Worm (Caenorhabditis elegans): Measurements from ENCODE around the gene lgc-36.
"Not testable (repeated sequence)": the region's sequence is repeated elsewhere in the genome, so short reads cannot be mapped to it uniquely, and the experiment has no call there.

The lgc-36 gene

DNA sequence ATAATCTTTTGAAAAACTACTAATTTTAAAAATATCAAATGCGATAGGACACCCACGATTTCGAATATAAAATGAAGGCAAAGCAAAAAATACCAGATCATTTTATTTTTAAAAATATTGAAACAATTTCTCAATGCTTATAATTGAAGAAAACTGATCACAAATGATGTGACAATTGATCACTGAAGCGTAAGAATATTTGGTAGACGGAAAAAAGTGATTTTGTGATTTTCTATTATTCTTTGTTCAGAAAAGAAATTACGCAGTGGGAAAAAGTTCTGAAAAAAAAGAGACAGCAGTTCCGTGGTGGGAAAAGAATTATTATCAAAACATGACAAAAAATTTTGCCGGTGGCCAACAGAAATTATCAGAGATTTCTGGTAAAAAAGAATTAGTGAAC lies 39.8 kb upstream of the lgc-36 start, which contains the start of gene T03F7.5:
TSS of gene T03F7.5 (minus strand) at position 101 of the 400 bp plus-strand sequence.
- TF ChIP-seq F55B11.4 (tag; optimal IDR thresholded peaks at IDR 0.05; ENCODE audit: borderline replicate concordance, insufficient read depth), result no peak

DNA sequence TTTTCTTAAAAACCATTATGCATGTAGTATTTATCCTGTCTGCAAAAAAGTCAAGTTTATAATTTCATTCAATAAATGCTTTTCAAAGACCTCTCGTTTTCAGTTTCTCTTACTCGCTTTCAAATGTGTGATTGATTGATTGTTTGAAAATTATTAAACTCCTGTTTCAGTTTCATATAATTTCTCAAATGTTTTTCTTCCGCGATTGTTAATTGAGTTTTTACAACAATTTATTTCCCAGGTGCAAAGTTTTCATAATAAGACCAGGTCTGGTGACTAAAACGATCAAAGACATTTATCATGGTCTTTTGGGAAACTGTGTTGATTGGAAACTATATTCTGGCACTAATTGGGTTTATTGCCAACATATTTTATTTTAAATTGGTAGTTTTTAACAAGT lies 35.6 kb upstream of the lgc-36 start, which contains the start of gene T03F7.6:
TSS of gene T03F7.6 (plus strand) at position 301 of the 400 bp plus-strand sequence.
- TF ChIP-seq F23B12.7 (tag; optimal IDR thresholded peaks at IDR 0.05; ENCODE audit: insufficient read depth), result no peak
- TF ChIP-seq K12H6.12 (tag; optimal IDR thresholded peaks at IDR 0.05), result no peak
- no peak for TF ChIP-seq madf-10 (tag; optimal IDR thresholded peaks at IDR 0.05)
- TF ChIP-seq sea-2 (GFP tag; IDR thresholded peaks at IDR 0.05), result no peak

DNA sequence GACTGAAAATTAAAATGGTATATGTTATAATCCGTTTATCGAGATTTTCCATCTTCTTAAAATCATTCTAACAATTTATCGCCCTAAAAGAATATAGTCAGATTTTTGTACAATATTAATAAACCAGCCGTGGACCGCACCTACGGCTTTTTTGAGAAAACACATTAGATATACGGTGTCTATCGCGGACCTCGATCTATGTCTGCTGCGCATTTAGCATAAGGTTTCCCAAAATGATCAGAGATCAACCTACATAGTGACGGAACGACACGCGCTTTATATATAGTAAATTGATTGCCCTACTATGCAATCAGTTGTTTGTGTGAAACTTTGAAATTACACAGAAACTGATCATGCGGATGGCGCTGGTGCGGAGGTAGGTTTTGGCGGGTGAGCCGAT lies 33.9 kb upstream of the lgc-36 start:
- no peak for TF ChIP-seq gei-17 (GFP tag; optimal IDR thresholded peaks at IDR 0.05)
- TF ChIP-seq B0336.3 (GFP tag; IDR thresholded peaks at IDR 0.05), result no peak
- peak; percentile 3 for TF ChIP-seq snpc-4 (GFP tag; optimal IDR thresholded peaks at IDR 0.05)
- TF ChIP-seq snpc-4 (tag; optimal IDR thresholded peaks at IDR 0.05), result peak in 2 of 4 experiments; percentile 68 to 86
- peak; percentile 24 for TF ChIP-seq snpc-1.1 (tag; optimal IDR thresholded peaks at IDR 0.05; ENCODE audit: insufficient read depth)
- TF ChIP-seq let-607 (tag; optimal IDR thresholded peaks at IDR 0.05), result no peak
- TF ChIP-seq bed-1 (GFP tag; IDR thresholded peaks at IDR 0.05), result no peak
- no peak for TF ChIP-seq akir-1 (GFP tag; optimal IDR thresholded peaks at IDR 0.05)

DNA sequence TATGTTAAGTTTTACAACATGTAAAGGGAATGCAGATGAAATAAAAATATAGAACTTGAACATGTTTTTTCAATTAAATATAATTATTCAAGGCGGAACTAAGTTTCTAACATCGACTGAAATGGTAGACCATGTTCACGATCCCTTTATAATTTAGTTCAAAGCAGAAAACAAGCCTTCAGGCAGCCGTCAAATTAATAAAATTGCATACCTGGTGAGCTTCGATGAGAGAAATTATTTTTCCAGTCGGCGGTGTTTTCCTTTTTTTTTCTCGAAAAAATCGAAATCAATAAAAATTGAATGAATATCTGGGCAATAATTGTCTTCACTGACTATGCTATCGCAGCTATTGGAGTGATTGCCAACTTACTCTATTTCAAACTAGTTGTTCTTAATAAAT lies 32.1 kb upstream of the lgc-36 start, which contains the start of gene C03E10.1:
TSS of gene C03E10.1 (plus strand) at position 301 of the 400 bp plus-strand sequence.
- TF ChIP-seq dpl-1 (GFP tag; optimal IDR thresholded peaks at IDR 0.05), result no peak
- TF ChIP-seq ZK185.1 (tag; optimal IDR thresholded peaks at IDR 0.05; ENCODE audit: poor library complexity, severe bottlenecking), result no peak
- no peak for TF ChIP-seq bed-1 (GFP tag; IDR thresholded peaks at IDR 0.05)
- no peak for TF ChIP-seq F55B11.4 (tag; optimal IDR thresholded peaks at IDR 0.05; ENCODE audit: borderline replicate concordance, insufficient read depth)
- TF ChIP-seq attf-3 (GFP tag; conservative IDR thresholded peaks at IDR 0.05), result no peak
- TF ChIP-seq dox-1 (GFP tag; IDR thresholded peaks at IDR 0.05), result no peak
- no peak for TF ChIP-seq him-1 (tag; optimal IDR thresholded peaks at IDR 0.05)
- TF ChIP-seq hmg-20 (GFP tag; IDR thresholded peaks at IDR 0.05), result no peak
- TF ChIP-seq hlh-12 (tag; optimal IDR thresholded peaks at IDR 0.05), result no peak
- TF ChIP-seq hrde-1 (tag; optimal IDR thresholded peaks at IDR 0.05; ENCODE audit: borderline replicate concordance), result no peak
- TF ChIP-seq nhr-80 (tag; optimal IDR thresholded peaks at IDR 0.05), result no peak
- no peak for TF ChIP-seq madf-10 (tag; optimal IDR thresholded peaks at IDR 0.05)
- no peak for TF ChIP-seq F57A8.1 (GFP tag; optimal IDR thresholded peaks at IDR 0.05)
- no peak for TF ChIP-seq lir-1 (GFP tag; conservative IDR thresholded peaks at IDR 0.05)
- TF ChIP-seq tbp1 (GFP tag; optimal IDR thresholded peaks at IDR 0.05), result no peak
- no peak for TF ChIP-seq lin-26 (GFP tag; IDR thresholded peaks at IDR 0.05)
- no peak for TF ChIP-seq xnd-1 (tag; optimal IDR thresholded peaks at IDR 0.05)
- no peak for TF ChIP-seq ets-4 (GFP tag; optimal IDR thresholded peaks at IDR 0.05)

DNA sequence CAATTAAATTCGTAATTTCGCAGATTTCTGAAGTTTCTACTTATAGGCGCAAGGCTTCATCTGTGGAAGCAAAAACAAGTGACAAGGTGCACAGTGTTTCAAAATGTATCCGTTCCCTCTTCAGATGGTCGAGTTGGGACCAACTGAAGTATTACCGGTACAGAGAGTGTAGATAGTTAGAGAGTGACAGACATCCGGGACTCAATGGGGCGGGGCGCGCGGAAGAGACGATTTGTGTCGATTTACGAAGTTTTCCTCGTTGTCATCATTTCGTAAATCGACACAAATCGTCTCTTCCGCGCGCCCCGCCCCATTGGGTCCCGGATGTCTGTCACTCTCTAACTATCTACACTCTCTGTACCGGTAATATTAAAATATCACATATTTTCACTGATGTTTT lies 27.3 kb upstream of the lgc-36 start, which contains the start of gene C03E10.3:
TSS of gene C03E10.3 (plus strand) at position 301 of the 400 bp plus-strand sequence.
- not testable (repeated sequence) for TF ChIP-seq F57A8.1 (GFP tag; optimal IDR thresholded peaks at IDR 0.05); hrde-1 (tag; optimal IDR thresholded peaks at IDR 0.05; ENCODE audit: borderline replicate concordance); nhr-120 (GFP tag; IDR thresholded peaks at IDR 0.05)

DNA sequence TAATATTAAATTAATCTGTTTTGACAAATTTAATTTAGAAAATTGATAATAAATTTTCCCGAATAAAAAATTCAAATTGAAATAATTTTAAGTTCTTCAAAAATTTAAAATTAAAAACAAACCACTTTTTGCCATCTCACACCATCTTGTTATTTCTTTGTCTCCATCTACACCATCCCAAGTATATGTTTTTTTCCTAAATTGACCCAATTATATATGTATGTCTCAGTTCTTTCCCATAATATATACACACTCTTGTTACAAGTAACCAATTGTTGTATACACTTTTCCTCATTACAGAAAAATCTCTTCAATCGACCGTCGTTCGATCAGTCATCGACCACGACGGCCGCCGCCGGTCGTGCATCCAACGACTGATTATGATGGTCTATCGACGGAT lies 23.5 kb upstream of the lgc-36 start, which contains the start of gene gly-20:
TSS of gene gly-20 (plus strand) at position 301 of the 400 bp plus-strand sequence.
- no peak for TF ChIP-seq lin-54 (GFP tag; optimal IDR thresholded peaks at IDR 0.05)

All from whole organism, young adult.